Fruit fly (Drosophila melanogaster) whole organism, embryonic: ENCODE measurements around the gene JIL-1.
A peak's percentile ranks its signal among the peaks of the same experiment; 100 is the strongest.

Source experiments
- ATbp ChIP-seq: fragments of 200-800 bp; sonication (Bioruptor generic); optimal IDR thresholded peaks from 2 replicates; lab custom pipeline; 2017; ENCODE audit warnings: missing biosample characterization, mild to moderate bottlenecking, missing genetic modification characterization, missing genetic modification reagents
- Atf6 ChIP-seq: fragments of 200-800 bp; sonication (Bioruptor generic); IDR thresholded peaks from 2 replicates; pipeline ENCODE4 v1.3.6; 2022; ENCODE audit warnings: missing biosample characterization, missing genetic modification characterization
- CG11456 ChIP-seq: fragments of 200-800 bp; sonication (Bioruptor generic); IDR thresholded peaks from 3 replicates; pipeline ENCODE4 v1.3.6; 2022; ENCODE audit warnings: missing biosample characterization, missing genetic modification characterization
- CG12071 ChIP-seq: fragments of 200-800 bp; sonication (Bioruptor generic); optimal IDR thresholded peaks from 3 replicates; lab custom pipeline; 2018; ENCODE audit warnings: missing biosample characterization, mild to moderate bottlenecking, missing genetic modification characterization
- CG12769 ChIP-seq: fragments of 200-800 bp; sonication (Bioruptor generic); optimal IDR thresholded peaks from 2 replicates; lab custom pipeline; 2019; ENCODE audit warnings: missing biosample characterization, mild to moderate bottlenecking, missing genetic modification characterization, moderate library complexity
- CG13287 ChIP-seq: fragments of 200-800 bp; sonication (Bioruptor generic); IDR thresholded peaks from 2 replicates; pipeline ENCODE4 v1.3.6; 2022; ENCODE audit warnings: missing biosample characterization, missing genetic modification characterization; ENCODE audit not compliant: partially characterized antibody
- CG15601 ChIP-seq: fragments of 200-800 bp; sonication (Bioruptor generic); optimal IDR thresholded peaks from 3 replicates; lab custom pipeline; 2019; ENCODE audit warnings: missing biosample characterization, mild to moderate bottlenecking, missing genetic modification characterization, moderate library complexity
- CG16779 ChIP-seq: fragments of 200-800 bp; sonication (Bioruptor generic); IDR thresholded peaks from 2 replicates; pipeline ENCODE4 v1.3.6; 2022; ENCODE audit warnings: missing biosample characterization, missing genetic modification characterization
- CG18599 ChIP-seq: fragments of 200-800 bp; sonication (Bioruptor generic); optimal IDR thresholded peaks from 3 replicates; lab custom pipeline; 2017; ENCODE audit warnings: missing biosample characterization, missing genetic modification characterization, mild to moderate bottlenecking, moderate library complexity, missing genetic modification reagents
- CG30020 ChIP-seq: fragments of 200-800 bp; optimal IDR thresholded peaks from 2 replicates; lab custom pipeline; 2019; ENCODE audit warnings: missing biosample characterization, mild to moderate bottlenecking, missing genetic modification characterization, moderate library complexity
- CG34376 ChIP-seq: fragments of 200-800 bp; sonication (Bioruptor generic); optimal IDR thresholded peaks from 2 replicates; lab custom pipeline; 2018; ENCODE audit warnings: missing biosample characterization, mild to moderate bottlenecking, missing genetic modification characterization
- CG3995 ChIP-seq: fragments of 200-800 bp; sonication (Bioruptor generic); optimal IDR thresholded peaks from 3 replicates; lab custom pipeline; 2016; ENCODE audit warnings: missing biosample characterization, missing genetic modification characterization
- CG6683 ChIP-seq: fragments of 200-800 bp; sonication (Bioruptor generic); optimal IDR thresholded peaks from 2 replicates; lab custom pipeline; 2017; ENCODE audit warnings: missing biosample characterization, mild to moderate bottlenecking, missing genetic modification characterization, missing genetic modification reagents
- CG6765 ChIP-seq: fragments of 200-800 bp; sonication (Bioruptor generic); optimal IDR thresholded peaks from 3 replicates; lab custom pipeline; 2017; ENCODE audit warnings: missing biosample characterization, mild to moderate bottlenecking, missing genetic modification characterization
- CG6854 ChIP-seq: fragments of 200-800 bp; sonication (Bioruptor generic); optimal IDR thresholded peaks from 3 replicates; lab custom pipeline; 2017; ENCODE audit warnings: missing biosample characterization, mild to moderate bottlenecking, missing genetic modification characterization
- CG7987 ChIP-seq: fragments of 200-800 bp; sonication (Bioruptor generic); optimal IDR thresholded peaks from 2 replicates; lab custom pipeline; 2018; ENCODE audit warnings: missing biosample characterization, mild to moderate bottlenecking, missing genetic modification characterization, moderate library complexity
- Deaf1 ChIP-seq: fragments of 200-800 bp; optimal IDR thresholded peaks from 3 replicates; lab custom pipeline; 2019; ENCODE audit warnings: missing biosample characterization, mild to moderate bottlenecking, missing genetic modification characterization, moderate library complexity
- Doc3 ChIP-seq: fragments of 200-800 bp; sonication (Bioruptor generic); IDR thresholded peaks from 3 replicates; pipeline ENCODE4 v1.3.6; 2022; ENCODE audit warnings: missing biosample characterization, missing genetic modification characterization; ENCODE audit not compliant: partially characterized antibody
- H2.0 ChIP-seq: fragments of 200-800 bp; sonication (Bioruptor generic); IDR thresholded peaks from 2 replicates; pipeline ENCODE4 v1.3.6; 2022; ENCODE audit warnings: missing biosample characterization, missing genetic modification characterization
- HHEX ChIP-seq: fragments of 200-800 bp; sonication (Bioruptor generic); optimal IDR thresholded peaks from 3 replicates; lab custom pipeline; 2017; ENCODE audit warnings: missing biosample characterization, mild to moderate bottlenecking, missing genetic modification characterization, missing genetic modification reagents
- HLH4C ChIP-seq: fragments of 200-800 bp; sonication (Bioruptor generic); IDR thresholded peaks from 3 replicates; pipeline ENCODE4 v1.3.6; 2022; ENCODE audit warnings: missing biosample characterization, missing genetic modification characterization; ENCODE audit not compliant: partially characterized antibody
- HLHmδ ChIP-seq: fragments of 200-800 bp; sonication (Bioruptor generic); optimal IDR thresholded peaks from 2 replicates; lab custom pipeline; 2018; ENCODE audit warnings: missing biosample characterization, mild to moderate bottlenecking, missing genetic modification characterization, moderate library complexity
- Hey ChIP-seq: fragments of 200-800 bp; sonication (Bioruptor generic); optimal IDR thresholded peaks from 3 replicates; lab custom pipeline; 2018; ENCODE audit warnings: missing biosample characterization, mild to moderate bottlenecking, missing genetic modification characterization
- Mad ChIP-seq: fragments of 200-800 bp; sonication (Bioruptor generic); optimal IDR thresholded peaks from 2 replicates; lab custom pipeline; 2016; ENCODE audit warnings: missing biosample characterization, missing genetic modification characterization
- Med ChIP-seq: fragments of 200-800 bp; sonication (Bioruptor generic); peaks from one replicate; lab custom pipeline; 2016; ENCODE audit warnings: missing biosample characterization, missing genetic modification characterization, mild to moderate bottlenecking, inconsistent platforms, moderate library complexity
- Meics ChIP-seq: fragments of 200-800 bp; sonication (Bioruptor generic); optimal IDR thresholded peaks from 2 replicates; lab custom pipeline; 2017; ENCODE audit warnings: missing biosample characterization, mild to moderate bottlenecking, missing genetic modification characterization
- Nf-YA ChIP-seq: fragments of 200-800 bp; sonication (Bioruptor generic); IDR thresholded peaks from 2 replicates; pipeline ENCODE4 v1.3.6; 2022; ENCODE audit warnings: missing biosample characterization, missing genetic modification characterization
- Xbp1 ChIP-seq: fragments of 200-800 bp; sonication (Bioruptor generic); optimal IDR thresholded peaks from 3 replicates; lab custom pipeline; 2016; ENCODE audit warnings: missing biosample characterization, mild to moderate bottlenecking, missing genetic modification characterization
- aop ChIP-seq: fragments of 200-800 bp; sonication (Bioruptor generic); IDR thresholded peaks from 2 replicates; pipeline ENCODE4 v1.3.6; 2022; ENCODE audit warnings: missing biosample characterization, missing genetic modification characterization
- cas ChIP-seq: fragments of 200-800 bp; sonication (Bioruptor generic); IDR thresholded peaks from 2 replicates; pipeline ENCODE4 v1.3.6; 2022; ENCODE audit warnings: missing biosample characterization, missing genetic modification characterization
- caup ChIP-seq: fragments of 200-800 bp; sonication (Bioruptor generic); optimal IDR thresholded peaks from 3 replicates; lab custom pipeline; 2017; ENCODE audit warnings: missing biosample characterization, mild to moderate bottlenecking, missing genetic modification characterization, moderate library complexity; ENCODE audit not compliant: severe bottlenecking
- chif ChIP-seq, 2 experiments: fragments of 200-800 bp; sonication (Bioruptor generic); optimal IDR thresholded peaks; 3 replicates each; lab custom pipeline; 2016; ENCODE audit warnings: missing biosample characterization in 2 of 2, missing genetic modification characterization in 2 of 2
- dpn ChIP-seq, 2 experiments: fragments of 200-800 bp; sonication (Bioruptor generic); optimal IDR thresholded peaks; 3 replicates each; lab custom pipeline; 2016; ENCODE audit warnings: missing biosample characterization in 2 of 2, missing genetic modification characterization in 2 of 2
- ewg ChIP-seq: fragments of 200-800 bp; sonication (Bioruptor generic); optimal IDR thresholded peaks from 3 replicates; lab custom pipeline; 2017; ENCODE audit warnings: mild to moderate bottlenecking, missing biosample characterization, missing genetic modification reagents, missing genetic modification characterization
- grau ChIP-seq: fragments of 200-800 bp; optimal IDR thresholded peaks from 3 replicates; lab custom pipeline; 2019; ENCODE audit warnings: missing biosample characterization, mild to moderate bottlenecking, missing genetic modification characterization, moderate library complexity
- gro ChIP-seq: fragments of 200-800 bp; sonication (Bioruptor generic); optimal IDR thresholded peaks from 2 replicates; lab custom pipeline; 2016; ENCODE audit warnings: missing biosample characterization, missing genetic modification characterization
- her ChIP-seq: fragments of 200-800 bp; sonication (Bioruptor generic); optimal IDR thresholded peaks from 2 replicates; lab custom pipeline; 2016; ENCODE audit warnings: missing biosample characterization, missing genetic modification characterization
- knrl ChIP-seq: fragments of 200-800 bp; sonication (Bioruptor generic); IDR thresholded peaks from 3 replicates; pipeline ENCODE4 v1.3.6; 2022; ENCODE audit warnings: missing biosample characterization, missing genetic modification characterization; ENCODE audit not compliant: partially characterized antibody
- maf-S ChIP-seq: fragments of 200-800 bp; sonication (Bioruptor generic); optimal IDR thresholded peaks from 2 replicates; lab custom pipeline; 2016; ENCODE audit warnings: missing biosample characterization, missing genetic modification characterization
- mirr ChIP-seq: fragments of 200-800 bp; sonication (Bioruptor generic); optimal IDR thresholded peaks from 3 replicates; lab custom pipeline; 2018; ENCODE audit warnings: missing biosample characterization, mild to moderate bottlenecking, missing genetic modification characterization
- odd ChIP-seq: fragments of 200-800 bp; sonication (Bioruptor generic); optimal IDR thresholded peaks from 2 replicates; lab custom pipeline; 2017; ENCODE audit warnings: missing biosample characterization, mild to moderate bottlenecking, missing genetic modification characterization
- pnt ChIP-seq: fragments of 200-800 bp; sonication (Bioruptor generic); optimal IDR thresholded peaks from 3 replicates; lab custom pipeline; 2016; ENCODE audit warnings: missing biosample characterization, missing genetic modification characterization
- pum ChIP-seq: fragments of 200-800 bp; sonication (Bioruptor generic); optimal IDR thresholded peaks from 2 replicates; lab custom pipeline; 2016; ENCODE audit warnings: missing biosample characterization, missing genetic modification characterization
- ranshi ChIP-seq: fragments of 200-800 bp; sonication (Bioruptor generic); IDR thresholded peaks from 2 replicates; pipeline ENCODE4 v1.3.6; 2022; ENCODE audit warnings: missing biosample characterization, missing genetic modification characterization
- schlank ChIP-seq: fragments of 200-800 bp; sonication (Bioruptor generic); optimal IDR thresholded peaks from 2 replicates; lab custom pipeline; 2018; ENCODE audit warnings: missing biosample characterization, mild to moderate bottlenecking, missing genetic modification characterization
- scrt ChIP-seq: fragments of 200-800 bp; sonication (Bioruptor generic); optimal IDR thresholded peaks from 2 replicates; lab custom pipeline; 2018; ENCODE audit warnings: missing biosample characterization, mild to moderate bottlenecking, missing genetic modification characterization, moderate library complexity
- sens ChIP-seq: fragments of 200-800 bp; sonication (Bioruptor generic); peaks from one replicate; lab custom pipeline; 2016; ENCODE audit warnings: missing biosample characterization, missing genetic modification characterization
- tx ChIP-seq: fragments of 200-800 bp; sonication (Bioruptor generic); optimal IDR thresholded peaks from 2 replicates; lab custom pipeline; 2016; ENCODE audit warnings: missing biosample characterization, missing genetic modification characterization
- wek ChIP-seq: fragments of 200-800 bp; sonication (Bioruptor generic); optimal IDR thresholded peaks from 3 replicates; lab custom pipeline; 2018; ENCODE audit warnings: missing biosample characterization, mild to moderate bottlenecking, missing genetic modification characterization, moderate library complexity
- zfh2 ChIP-seq: fragments of 200-800 bp; sonication (Bioruptor generic); optimal IDR thresholded peaks from 2 replicates; lab custom pipeline; 2016; ENCODE audit warnings: missing biosample characterization, missing genetic modification characterization

The JIL-1 gene

dm6 chr3L:11049414-11049813 is 43.6 kb downstream of the JIL-1 start (continued):
- TF ChIP-seq Mad (no peak), Hey (tag; lab: Kevin White, UChicago) (peak; percentile 64), odd (peak; percentile 29), CG6683 (GFP tag; lab: Kevin White, UChicago) (peak; percentile 27), caup (GFP tag; lab: Kevin White, UChicago) (peak; percentile 70), CG12071 (GFP tag; lab: Kevin White, UChicago) (peak; percentile 81), mirr (GFP tag; lab: Kevin White, UChicago) (peak; percentile 3), ATbp (peak; percentile 38), CG18599 (peak; percentile 81), cas (GFP tag; lab: Robert Waterston, UW) (no peak), Med (peak; percentile 42), aop (GFP tag; lab: Robert Waterston, UW) (0 out of 2 replicates have a peak, but pooled peaks have one; percentile 8), Atf6 (peak; percentile 43; the same call in 1 of the 2 replicates), CG12769 (tag; lab: Kevin White, UChicago) (peak; percentile 54), CG34376 (peak; percentile 66), Nf-YA (GFP tag; lab: Robert Waterston, UW) (no peak), CG13287 (no peak), dpn (GFP tag; optimal IDR thresholded peaks at IDR 0.05; lab: Kevin White, UChicago) (peak in 1 of 2 experiments; percentile 16), scrt (GFP tag; lab: Kevin White, UChicago) (peak; percentile 42), Meics (GFP tag; lab: Kevin White, UChicago) (peak; percentile 54), gro (GFP tag; lab: Kevin White, UChicago) (peak; percentile 55), HHEX (GFP tag; lab: Kevin White, UChicago) (peak; percentile 70), CG15601 (tag; lab: Kevin White, UChicago) (no peak), CG6765 (GFP tag; lab: Kevin White, UChicago) (peak; percentile 72), schlank (tag; lab: Kevin White, UChicago) (peak; percentile 38), CG6854 (GFP tag; lab: Kevin White, UChicago) (peak; percentile 36), CG7987 (peak; percentile 75), wek (GFP tag; lab: Kevin White, UChicago) (peak; percentile 37)

DNA sequence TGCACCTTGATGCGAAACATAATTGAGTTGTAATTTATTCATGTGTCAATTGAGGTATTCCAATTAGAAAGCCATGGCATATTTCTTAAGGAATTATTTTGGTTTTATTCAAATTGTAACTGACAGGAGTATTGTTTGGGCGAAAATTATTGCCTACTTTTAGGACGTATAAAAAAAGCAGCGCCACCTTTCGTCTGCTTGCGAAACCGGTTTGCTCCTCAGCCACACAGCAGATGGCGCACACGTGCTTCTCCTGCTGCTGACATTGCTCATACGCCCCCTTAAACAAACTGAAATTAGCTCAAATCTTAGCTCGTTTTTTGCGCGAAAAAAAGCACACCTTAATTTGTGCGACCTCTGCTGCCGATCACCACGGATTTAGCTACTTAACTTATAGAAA is 45.1 kb downstream of the JIL-1 start:
- no peak for TF ChIP-seq zfh2
- peak; percentile 79 to 85 for TF ChIP-seq dpn (GFP tag; optimal IDR thresholded peaks at IDR 0.05; lab: Kevin White, UChicago)
- peak; percentile 71 for TF ChIP-seq HLHmδ (GFP tag; lab: Kevin White, UChicago)
- peak; percentile 89 for TF ChIP-seq Xbp1 (GFP tag; lab: Kevin White, UChicago)
- TF ChIP-seq H2.0: peak; percentile 67
- peak; percentile 70 for TF ChIP-seq grau (tag; lab: Kevin White, UChicago)
- TF ChIP-seq knrl (GFP tag; lab: Robert Waterston, UW): peak; percentile 32; the same call in 1 of the 3 replicates
- TF ChIP-seq caup (GFP tag; lab: Kevin White, UChicago): peak; percentile 78
- peak; percentile 51 for TF ChIP-seq tx
- TF ChIP-seq maf-S: peak; percentile 64
- no peak for TF ChIP-seq HLH4C (GFP tag; lab: Robert Waterston, UW)
- peak; percentile 72 for TF ChIP-seq ewg (GFP tag; lab: Kevin White, UChicago)
- peak; percentile 77 for TF ChIP-seq CG16779
- TF ChIP-seq sens (GFP tag; lab: Kevin White, UChicago): peak; percentile 94
- peak; percentile 83 for TF ChIP-seq pum (GFP tag; lab: Kevin White, UChicago)
- peak; percentile 81 for TF ChIP-seq her (GFP tag; lab: Kevin White, UChicago)
- peak; percentile 72 for TF ChIP-seq ranshi (GFP tag; lab: Robert Waterston, UW)
- TF ChIP-seq CG30020: no peak
- TF ChIP-seq pnt (GFP tag; lab: Kevin White, UChicago): peak; percentile 76
- peak; percentile 96 for TF ChIP-seq CG11456
- TF ChIP-seq CG3995 (GFP tag; lab: Kevin White, UChicago): no peak
- TF ChIP-seq Doc3 (GFP tag; lab: Robert Waterston, UW): no peak
- TF ChIP-seq Deaf1 (tag; lab: Kevin White, UChicago): peak; percentile 12
- TF ChIP-seq chif (GFP tag; optimal IDR thresholded peaks at IDR 0.05; lab: Kevin White, UChicago): peak; percentile 60 to 90
